Fruit fly (Drosophila melanogaster) whole organism, prepupa: ENCODE results near the gene CG15020.
A peak's percentile ranks its signal among the peaks of the same experiment; 100 is the strongest.

Experiments
- Blimp-1 ChIP-seq: fragments of 200-800 bp; sonication (Bioruptor generic); optimal IDR thresholded peaks from 3 replicates; lab custom pipeline; 2017; ENCODE audit warnings: missing biosample characterization, missing genetic modification characterization, mild to moderate bottlenecking, moderate library complexity, missing genetic modification reagents
- CG10631 ChIP-seq: fragments of 200-800 bp; sonication (Bioruptor generic); optimal IDR thresholded peaks from 2 replicates; lab custom pipeline; 2016; ENCODE audit warnings: missing biosample characterization, missing genetic modification characterization
- CG10669 ChIP-seq: fragments of 200-800 bp; sonication (Bioruptor generic); optimal IDR thresholded peaks from 3 replicates; lab custom pipeline; 2018; ENCODE audit warnings: missing biosample characterization, mild to moderate bottlenecking, missing genetic modification characterization, moderate library complexity
- CG11762 ChIP-seq: fragments of 200-800 bp; sonication (Bioruptor generic); optimal IDR thresholded peaks from 3 replicates; lab custom pipeline; 2016; ENCODE audit warnings: missing biosample characterization, missing genetic modification characterization; ENCODE audit not compliant: insufficient read depth
- CG15336 ChIP-seq: fragments of 200-800 bp; sonication (Bioruptor generic); IDR thresholded peaks from 2 replicates; pipeline ENCODE4 v1.3.6; 2022; ENCODE audit warnings: missing biosample characterization, missing genetic modification characterization
- CG1621 ChIP-seq: fragments of 200-800 bp; sonication (Bioruptor generic); optimal IDR thresholded peaks from 3 replicates; lab custom pipeline; 2018; ENCODE audit warnings: missing biosample characterization, mild to moderate bottlenecking, missing genetic modification characterization
- CG16779 ChIP-seq: fragments of 200-800 bp; sonication (Bioruptor generic); optimal IDR thresholded peaks from 3 replicates; lab custom pipeline; 2017; ENCODE audit warnings: missing biosample characterization, mild to moderate bottlenecking, missing genetic modification characterization
- CG3032 ChIP-seq: fragments of 200-800 bp; optimal IDR thresholded peaks from 2 replicates; lab custom pipeline; 2019; ENCODE audit warnings: missing biosample characterization, mild to moderate bottlenecking, missing genetic modification characterization, moderate library complexity
- CG31627 ChIP-seq: fragments of 200-800 bp; sonication (Bioruptor generic); optimal IDR thresholded peaks from 3 replicates; lab custom pipeline; 2016; ENCODE audit warnings: missing biosample characterization, missing genetic modification characterization
- CG32006 ChIP-seq: fragments of 200-800 bp; sonication (Bioruptor generic); optimal IDR thresholded peaks from 3 replicates; lab custom pipeline; 2017; ENCODE audit warnings: missing biosample characterization, mild to moderate bottlenecking, missing genetic modification characterization
- CG34406 ChIP-seq: fragments of 200-800 bp; sonication (Bioruptor generic); optimal IDR thresholded peaks from 3 replicates; lab custom pipeline; 2016; ENCODE audit warnings: missing biosample characterization, missing genetic modification characterization
- CG3919 ChIP-seq: fragments of 200-800 bp; sonication (Bioruptor generic); optimal IDR thresholded peaks from 3 replicates; lab custom pipeline; 2016; ENCODE audit warnings: missing biosample characterization, missing genetic modification characterization
- CG4318 ChIP-seq: fragments of 200-800 bp; sonication (Bioruptor generic); optimal IDR thresholded peaks from 3 replicates; lab custom pipeline; 2017; ENCODE audit warnings: missing biosample characterization, mild to moderate bottlenecking, missing genetic modification characterization
- CG6276 ChIP-seq: fragments of 200-800 bp; sonication (Bioruptor generic); optimal IDR thresholded peaks from 2 replicates; lab custom pipeline; 2017; ENCODE audit warnings: missing biosample characterization, mild to moderate bottlenecking, missing genetic modification characterization
- CG6792 ChIP-seq: fragments of 200-800 bp; sonication (Bioruptor generic); optimal IDR thresholded peaks from 3 replicates; lab custom pipeline; 2016; ENCODE audit warnings: missing biosample characterization, missing genetic modification characterization
- CG6854 ChIP-seq: fragments of 200-800 bp; sonication (Bioruptor generic); optimal IDR thresholded peaks from 2 replicates; lab custom pipeline; 2017; ENCODE audit warnings: missing biosample characterization, mild to moderate bottlenecking, missing genetic modification characterization
- CG8119 ChIP-seq: fragments of 200-800 bp; sonication (Bioruptor generic); IDR thresholded peaks from 3 replicates; pipeline ENCODE4 v1.3.6; 2022; ENCODE audit warnings: missing biosample characterization, missing genetic modification characterization
- CG8319 ChIP-seq: fragments of 200-800 bp; sonication (Bioruptor generic); optimal IDR thresholded peaks from 3 replicates; lab custom pipeline; 2016; ENCODE audit warnings: missing biosample characterization, missing genetic modification characterization
- CG8632 ChIP-seq: fragments of 200-800 bp; sonication (Bioruptor generic); optimal IDR thresholded peaks from 3 replicates; lab custom pipeline; 2016; ENCODE audit warnings: missing biosample characterization, missing genetic modification characterization
- CG9139 ChIP-seq: fragments of 200-800 bp; sonication (Bioruptor generic); optimal IDR thresholded peaks from 3 replicates; lab custom pipeline; 2017; ENCODE audit warnings: missing biosample characterization, mild to moderate bottlenecking, missing genetic modification characterization
- Eip75B ChIP-seq: fragments of 200-800 bp; sonication (Bioruptor generic); optimal IDR thresholded peaks from 3 replicates; lab custom pipeline; 2016; ENCODE audit warnings: missing biosample characterization, missing genetic modification characterization
- Eip78C ChIP-seq: fragments of 200-800 bp; sonication (Bioruptor generic); peaks from one replicate; lab custom pipeline; 2016; ENCODE audit warnings: missing biosample characterization, missing genetic modification characterization
- Ets21C ChIP-seq: fragments of 200-800 bp; sonication (Bioruptor generic); optimal IDR thresholded peaks from 3 replicates; lab custom pipeline; 2016; ENCODE audit warnings: missing biosample characterization, missing genetic modification characterization
- Ets96B ChIP-seq: fragments of 200-800 bp; optimal IDR thresholded peaks from 2 replicates; lab custom pipeline; 2019; ENCODE audit warnings: missing biosample characterization, mild to moderate bottlenecking, missing genetic modification characterization, moderate library complexity
- Hr39 ChIP-seq: fragments of 200-800 bp; sonication (Bioruptor generic); optimal IDR thresholded peaks from 2 replicates; lab custom pipeline; 2016; ENCODE audit warnings: missing biosample characterization, missing genetic modification characterization
- Hr4 ChIP-seq: fragments of 200-800 bp; sonication (Bioruptor generic); optimal IDR thresholded peaks from 3 replicates; lab custom pipeline; 2016; ENCODE audit warnings: missing biosample characterization, missing genetic modification characterization
- Met ChIP-seq: fragments of 200-800 bp; sonication (Bioruptor generic); optimal IDR thresholded peaks from 3 replicates; lab custom pipeline; 2016; ENCODE audit warnings: missing biosample characterization, missing genetic modification characterization
- OdsH ChIP-seq: fragments of 200-800 bp; sonication (Bioruptor generic); optimal IDR thresholded peaks from 3 replicates; lab custom pipeline; 2016; ENCODE audit warnings: missing biosample characterization, missing genetic modification characterization
- Sox102F ChIP-seq: fragments of 200-800 bp; sonication (Bioruptor generic); optimal IDR thresholded peaks from 2 replicates; lab custom pipeline; 2016; ENCODE audit warnings: missing biosample characterization, mild to moderate bottlenecking, missing genetic modification characterization
- Sox14 ChIP-seq: fragments of 200-800 bp; sonication (Bioruptor generic); optimal IDR thresholded peaks from 3 replicates; lab custom pipeline; 2016; ENCODE audit warnings: missing biosample characterization, missing genetic modification characterization
- achi ChIP-seq: fragments of 200-800 bp; sonication (Bioruptor generic); optimal IDR thresholded peaks from 3 replicates; lab custom pipeline; 2016; ENCODE audit warnings: missing biosample characterization, missing genetic modification characterization
- acj6 ChIP-seq: fragments of 200-800 bp; sonication (Bioruptor generic); optimal IDR thresholded peaks from 3 replicates; lab custom pipeline; 2016; ENCODE audit warnings: missing biosample characterization, missing genetic modification characterization
- cyc ChIP-seq: fragments of 200-800 bp; sonication (Bioruptor generic); optimal IDR thresholded peaks from 3 replicates; lab custom pipeline; 2016; ENCODE audit warnings: missing biosample characterization, missing genetic modification characterization
- dac ChIP-seq: fragments of 200-800 bp; sonication (Bioruptor generic); optimal IDR thresholded peaks from 2 replicates; lab custom pipeline; 2017; ENCODE audit warnings: missing biosample characterization, mild to moderate bottlenecking, missing genetic modification characterization
- dsx ChIP-seq: fragments of 200-800 bp; optimal IDR thresholded peaks from 3 replicates; lab custom pipeline; 2019; ENCODE audit warnings: missing biosample characterization, mild to moderate bottlenecking, missing genetic modification characterization, moderate library complexity; ENCODE audit not compliant: poor library complexity, severe bottlenecking
- eg ChIP-seq: fragments of 200-800 bp; sonication (Bioruptor generic); IDR thresholded peaks from 3 replicates; pipeline ENCODE4 v1.3.6; 2022; ENCODE audit warnings: missing biosample characterization, missing genetic modification characterization
- esn ChIP-seq: fragments of 200-800 bp; sonication (Bioruptor generic); optimal IDR thresholded peaks from 2 replicates; lab custom pipeline; 2016; ENCODE audit warnings: missing biosample characterization, mild to moderate bottlenecking, missing genetic modification characterization, moderate library complexity
- fd59A ChIP-seq: fragments of 200-800 bp; sonication (Bioruptor generic); optimal IDR thresholded peaks from 2 replicates; lab custom pipeline; 2017; ENCODE audit warnings: missing biosample characterization, mild to moderate bottlenecking, missing genetic modification characterization, missing genetic modification reagents
- fd85E ChIP-seq: fragments of 200-800 bp; sonication (Bioruptor generic); optimal IDR thresholded peaks from 3 replicates; lab custom pipeline; 2016; ENCODE audit warnings: missing biosample characterization, missing genetic modification characterization
- fkh ChIP-seq: fragments of 200-800 bp; sonication (Bioruptor generic); optimal IDR thresholded peaks from 3 replicates; lab custom pipeline; 2017; ENCODE audit warnings: missing biosample characterization, mild to moderate bottlenecking, missing genetic modification characterization, moderate library complexity
- net ChIP-seq: fragments of 200-800 bp; sonication (Bioruptor generic); optimal IDR thresholded peaks from 3 replicates; lab custom pipeline; 2016; ENCODE audit warnings: missing biosample characterization, missing genetic modification characterization
- salr ChIP-seq, 2 experiments: fragments of 200-800 bp; sonication (Bioruptor generic); optimal IDR thresholded peaks; 3 replicates each; lab custom pipeline; 2016 to 2018; ENCODE audit warnings: missing biosample characterization in 2 of 2, missing genetic modification characterization in 2 of 2, mild to moderate bottlenecking in 1 of 2
- spab ChIP-seq: fragments of 200-800 bp; sonication (Bioruptor generic); optimal IDR thresholded peaks from 2 replicates; lab custom pipeline; 2017; ENCODE audit warnings: missing biosample characterization, mild to moderate bottlenecking, missing genetic modification characterization, missing genetic modification reagents
- ss ChIP-seq, 2 experiments: fragments of 200-800 bp; sonication (Bioruptor generic); optimal IDR thresholded peaks; 2 replicates in 1 of 2; 3 replicates in 1 of 2; lab custom pipeline; 2017 to 2018; ENCODE audit warnings: mild to moderate bottlenecking in 2 of 2, missing biosample characterization in 2 of 2, missing genetic modification characterization in 2 of 2, moderate library complexity in 1 of 2
- svp ChIP-seq: fragments of 200-800 bp; sonication (Bioruptor generic); peaks from one replicate; lab custom pipeline; 2016; ENCODE audit warnings: missing biosample characterization, missing genetic modification characterization
- vri ChIP-seq: fragments of 200-800 bp; sonication (Bioruptor generic); optimal IDR thresholded peaks from 3 replicates; lab custom pipeline; 2016; ENCODE audit warnings: missing biosample characterization, mild to moderate bottlenecking, missing genetic modification characterization

CG15020 gene

DNA sequence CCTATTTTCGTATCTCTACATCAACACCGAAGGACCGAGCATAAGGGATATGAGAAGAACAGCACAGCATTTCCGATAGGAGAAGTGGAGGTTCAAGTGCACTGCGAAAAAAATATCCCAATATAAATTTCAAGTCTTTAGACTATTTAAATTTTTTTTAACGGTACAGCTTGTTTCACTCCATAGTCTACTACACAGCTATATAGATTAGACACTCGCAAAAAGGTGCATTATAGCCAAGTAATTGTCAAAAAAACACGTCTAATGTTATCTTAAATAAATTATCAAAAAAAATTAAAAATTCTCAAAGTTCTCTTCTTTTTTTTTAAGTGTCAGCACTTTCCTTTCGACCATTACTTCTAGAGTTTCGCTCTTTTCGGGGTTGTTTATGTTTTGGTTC, 42.6 kb upstream of the CG15020 start (continued):
- TF ChIP-seq CG1621 (tag; lab: Kevin White, UChicago) (peak; percentile 4), CG4318 (GFP tag; lab: Kevin White, UChicago) (peak; percentile 9), spab (peak; percentile 35), Sox102F (GFP tag; lab: Kevin White, UChicago) (peak; percentile 48), CG3919 (GFP tag; lab: Kevin White, UChicago) (peak; percentile 43), ss (GFP tag; optimal IDR thresholded peaks at IDR 0.05; lab: Kevin White, UChicago) (peak; percentile 19 to 54), CG34406 (peak; percentile 41), salr (GFP tag; optimal IDR thresholded peaks at IDR 0.05; lab: Kevin White, UChicago) (no peak), Blimp-1 (GFP tag; lab: Kevin White, UChicago) (no peak), dsx (GFP tag; lab: Kevin White, UChicago) (peak; percentile 31), CG8319 (GFP tag; lab: Kevin White, UChicago) (no peak), CG8119 (peak; percentile 37; the same call in 1 of the 3 replicates), Hr4 (GFP tag; lab: Kevin White, UChicago) (peak; percentile 47), net (GFP tag; lab: Kevin White, UChicago) (peak; percentile 27), dac (GFP tag; lab: Kevin White, UChicago) (no peak), CG10631 (GFP tag; lab: Kevin White, UChicago) (peak; percentile 13), Sox14 (peak; percentile 31), eg (GFP tag; lab: Robert Waterston, UW) (peak; percentile 24; the same call in 1 of the 3 replicates), achi (GFP tag; lab: Kevin White, UChicago) (peak; percentile 61), CG15336 (GFP tag; lab: Robert Waterston, UW) (peak; percentile 40; the same call in 1 of the 2 replicates), CG10669 (peak; percentile 36), Eip78C (GFP tag; lab: Kevin White, UChicago) (peak; percentile 89), CG32006 (GFP tag; lab: Kevin White, UChicago) (peak; percentile 62), CG3032 (tag; lab: Kevin White, UChicago) (peak; percentile 41), CG31627 (GFP tag; lab: Kevin White, UChicago) (peak; percentile 57), CG11762 (GFP tag; lab: Kevin White, UChicago) (peak; percentile 18)

DNA sequence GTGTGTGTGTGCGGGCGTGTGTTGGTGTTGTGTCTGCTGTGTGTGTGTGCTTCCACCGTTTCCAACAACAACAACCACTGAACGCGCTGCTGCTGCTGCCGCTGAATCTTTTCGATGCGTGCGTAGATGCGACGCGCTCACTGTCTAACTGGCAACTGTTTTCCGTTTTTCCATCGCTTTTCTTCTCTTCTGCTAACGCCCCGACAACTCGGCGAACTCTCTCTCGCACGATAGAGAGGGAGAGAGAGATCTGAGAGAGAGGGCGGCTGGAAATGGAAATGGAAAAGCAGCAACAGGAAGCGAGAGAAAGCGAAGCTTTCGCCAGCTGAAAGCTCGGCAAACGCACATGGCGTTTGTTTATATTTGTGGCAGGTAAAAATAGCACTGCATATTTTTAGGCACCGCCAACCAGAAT, 41.2 kb upstream of the CG15020 start, which contains the start of gene DopEcR:
Gene DopEcR (minus strand): TSS at position 157 of the 415 bp plus-strand sequence.
- no peak for TF ChIP-seq CG3032 (tag; lab: Kevin White, UChicago)
- no peak for TF ChIP-seq Eip78C (GFP tag; lab: Kevin White, UChicago)
- TF ChIP-seq Eip75B (GFP tag; lab: Kevin White, UChicago) = peak; percentile 36
- TF ChIP-seq fkh (GFP tag; lab: Kevin White, UChicago) = peak; percentile 44
- TF ChIP-seq CG15336 (GFP tag; lab: Robert Waterston, UW) = peak; percentile 40; the same call in 1 of the 2 replicates
- no peak for TF ChIP-seq net (GFP tag; lab: Kevin White, UChicago)
- no peak for TF ChIP-seq CG8632
- TF ChIP-seq fd59A = no peak
- no peak for TF ChIP-seq vri (GFP tag; lab: Kevin White, UChicago)
- TF ChIP-seq svp = no peak
- TF ChIP-seq dac (GFP tag; lab: Kevin White, UChicago) = no peak
- no peak for TF ChIP-seq acj6 (GFP tag; lab: Kevin White, UChicago)
- no peak for TF ChIP-seq CG32006 (GFP tag; lab: Kevin White, UChicago)
- no peak for TF ChIP-seq Ets21C
- TF ChIP-seq fd85E (GFP tag; lab: Kevin White, UChicago) = no peak
- no peak for TF ChIP-seq CG6792 (GFP tag; lab: Kevin White, UChicago)
- no peak for TF ChIP-seq CG4318 (GFP tag; lab: Kevin White, UChicago)
- TF ChIP-seq achi (GFP tag; lab: Kevin White, UChicago) = no peak
- TF ChIP-seq esn (GFP tag; lab: Kevin White, UChicago) = no peak
- TF ChIP-seq Hr39 (GFP tag; lab: Kevin White, UChicago) = no peak
- TF ChIP-seq CG9139 = no peak
- no peak; the same call in 2 of the 3 replicates for TF ChIP-seq eg (GFP tag; lab: Robert Waterston, UW)
- no peak for TF ChIP-seq Sox102F (GFP tag; lab: Kevin White, UChicago)
- TF ChIP-seq cyc (GFP tag; lab: Kevin White, UChicago) = no peak
- TF ChIP-seq CG6854 (GFP tag; lab: Kevin White, UChicago) = peak; percentile 24
- TF ChIP-seq CG6276 (GFP tag; lab: Kevin White, UChicago) = peak; percentile 0
- no peak for TF ChIP-seq CG10669
- TF ChIP-seq CG10631 (GFP tag; lab: Kevin White, UChicago) = no peak
- TF ChIP-seq Blimp-1 (GFP tag; lab: Kevin White, UChicago) = no peak
- no peak for TF ChIP-seq CG8319 (GFP tag; lab: Kevin White, UChicago)
- no peak for TF ChIP-seq ss (GFP tag; optimal IDR thresholded peaks at IDR 0.05; lab: Kevin White, UChicago)
- no peak for TF ChIP-seq spab
- TF ChIP-seq Ets96B (tag; lab: Kevin White, UChicago) = no peak
- no peak for TF ChIP-seq CG1621 (tag; lab: Kevin White, UChicago)
- TF ChIP-seq dsx (GFP tag; lab: Kevin White, UChicago) = no peak
- no peak for TF ChIP-seq Met (GFP tag; lab: Kevin White, UChicago)
- no peak for TF ChIP-seq CG31627 (GFP tag; lab: Kevin White, UChicago)
- no peak for TF ChIP-seq OdsH (GFP tag; lab: Kevin White, UChicago)
- no peak for TF ChIP-seq CG16779 (tag; lab: Kevin White, UChicago)
- TF ChIP-seq salr (GFP tag; optimal IDR thresholded peaks at IDR 0.05; lab: Kevin White, UChicago) = no peak
